Worm (Caenorhabditis elegans) whole organism, early embryonic: ENCODE results near the gene Y57G11C.8.

ENCODE experiments used
- B0310.2 ChIP-seq: sonication (generic microtip); optimal IDR thresholded peaks from 2 replicates; lab custom pipeline; 2016; ENCODE audit warnings: mild to moderate bottlenecking, missing genetic modification characterization, missing compliant biosample characterization
- ama-1 ChIP-seq: fragments of 150-350 bp; optimal IDR thresholded peaks from 2 replicates; lab custom pipeline; 2014
- ceh-13 ChIP-seq: fragments of 200-800 bp; sonication (Bioruptor generic); optimal IDR thresholded peaks from 2 replicates; lab custom pipeline; 2018; ENCODE audit warnings: mild to moderate bottlenecking, missing genetic modification characterization, missing compliant biosample characterization
- ets-7 ChIP-seq: sonication (generic microtip); optimal IDR thresholded peaks from 2 replicates; lab custom pipeline; 2016; ENCODE audit warnings: missing genotype, missing genetic modification characterization, missing compliant biosample characterization
- flt-1 ChIP-seq: fragments of 200-800 bp; sonication (Bioruptor generic); IDR thresholded peaks from 2 replicates; pipeline ENCODE4 v1.3.6; 2022; ENCODE audit warnings: missing genetic modification characterization, missing compliant biosample characterization
- hmbx-1 ChIP-seq: sonication (generic microtip); optimal IDR thresholded peaks from 2 replicates; lab custom pipeline; 2016; ENCODE audit warnings: mild to moderate bottlenecking, missing genetic modification characterization, missing compliant biosample characterization
- hnd-1 ChIP-seq: sonication (generic microtip); optimal IDR thresholded peaks from 2 replicates; lab custom pipeline; 2016; ENCODE audit warnings: missing genetic modification characterization, missing compliant biosample characterization
- pes-1 ChIP-seq: fragments of 200-800 bp; sonication (Bioruptor generic); IDR thresholded peaks from 2 replicates; pipeline ENCODE4 v1.3.6; 2022; ENCODE audit warnings: missing genetic modification reagents, missing genetic modification characterization, missing compliant biosample characterization
- scrt-1 ChIP-seq: fragments of 200-800 bp; sonication (Bioruptor generic); IDR thresholded peaks from 2 replicates; pipeline ENCODE4 v1.3.6; 2022; ENCODE audit warnings: missing genetic modification characterization, missing compliant biosample characterization
- tbx-11 ChIP-seq: fragments of 200-800 bp; sonication (Bioruptor generic); IDR thresholded peaks from 2 replicates; pipeline ENCODE4 v1.3.6; 2022; ENCODE audit warnings: missing genetic modification characterization, missing compliant biosample characterization
- tbx-37 ChIP-seq: fragments of 200-800 bp; sonication (Bioruptor generic); conservative IDR thresholded peaks from 2 replicates; pipeline ENCODE4 v1.3.6; 2022; ENCODE audit warnings: missing genetic modification reagents, missing genetic modification characterization, missing compliant biosample characterization
- tra-4 ChIP-seq: sonication (generic microtip); optimal IDR thresholded peaks from 2 replicates; lab custom pipeline; 2017; ENCODE audit warnings: missing genetic modification characterization, missing compliant biosample characterization

ce11 chrIV:14754912-14755311 is 26.7 kb upstream of the Y57G11C.8 start, which contains the start of gene Y57G11C.499:
- TF ChIP-seq hnd-1 (no peak), scrt-1 (no peak), ama-1 (lab: Kevin White, UChicago) (no peak), ceh-13 (GFP tag; lab: Kevin White, UChicago) (no peak), flt-1 (GFP tag; lab: Robert Waterston, UW) (no peak), pes-1 (no peak), hmbx-1 (tag; lab: Kevin White, UChicago) (no peak), tbx-37 (GFP tag; lab: Robert Waterston, UW) (no peak), tra-4 (tag; lab: Kevin White, UChicago) (no peak), tbx-11 (GFP tag; lab: Robert Waterston, UW) (no peak), B0310.2 (tag; lab: Kevin White, UChicago) (no peak), ets-7 (no peak)
